Worm (Caenorhabditis elegans) whole organism, young adult: ENCODE results near the gene F21C10.19.

Experiments used
- B0336.3 ChIP-seq: fragments of 200-800 bp; sonication (Bioruptor generic); IDR thresholded peaks from 2 replicates; pipeline ENCODE4 v1.3.6; 2022; ENCODE audit warnings: missing genetic modification characterization, missing compliant biosample characterization
- C06A6.2 ChIP-seq: fragments of 200-800 bp; sonication (Bioruptor generic); conservative IDR thresholded peaks from 2 replicates; pipeline ENCODE4 v1.3.6; 2022; ENCODE audit warnings: missing genetic modification characterization, missing compliant biosample characterization
- F23B12.7 ChIP-seq: sonication (generic microtip); optimal IDR thresholded peaks from 2 replicates; lab custom pipeline; 2017; ENCODE audit warnings: missing genetic modification characterization, mild to moderate bottlenecking, missing compliant biosample characterization, antibody characterized with exemption, moderate library complexity; ENCODE audit not compliant: insufficient read depth
- F57A8.1 ChIP-seq: fragments of 200-800 bp; sonication (Bioruptor generic); optimal IDR thresholded peaks from 2 replicates; lab custom pipeline; 2018; ENCODE audit warnings: mild to moderate bottlenecking, missing genetic modification characterization, moderate library complexity, missing compliant biosample characterization
- K11D2.4 ChIP-seq: fragments of 200-800 bp; sonication (Bioruptor generic); IDR thresholded peaks from 2 replicates; pipeline ENCODE4 v1.3.6; 2022; ENCODE audit warnings: missing genetic modification reagents, missing genetic modification characterization, missing compliant biosample characterization
- T26A5.8 ChIP-seq: sonication (generic microtip); optimal IDR thresholded peaks from 2 replicates; lab custom pipeline; 2016; ENCODE audit warnings: missing genetic modification characterization, missing compliant biosample characterization
- Y53G8AR.9 ChIP-seq: fragments of 200-800 bp; sonication (Bioruptor generic); conservative IDR thresholded peaks from 2 replicates; pipeline ENCODE4 v1.3.6; 2022; ENCODE audit warnings: missing genetic modification reagents, missing genetic modification characterization, missing compliant biosample characterization
- Y79H2A.3 ChIP-seq: fragments of 200-800 bp; sonication (Bioruptor generic); conservative IDR thresholded peaks from 2 replicates; pipeline ENCODE4 v1.3.6; 2022; ENCODE audit warnings: missing genetic modification reagents, missing genetic modification characterization, missing compliant biosample characterization
- ama-1 ChIP-seq, 3 experiments: fragments of 150-350 bp in 1 of 3; sonication (generic microtip) in 2 of 3; optimal IDR thresholded peaks; 2 replicates each; lab custom pipeline; 2014 to 2018; ENCODE audit warnings: missing biosample characterization in 2 of 3, missing genetic modification characterization in 2 of 3, missing genetic modification reagents in 2 of 3
- aptf-2 ChIP-seq: fragments of 200-800 bp; sonication (Bioruptor generic); conservative IDR thresholded peaks from 2 replicates; pipeline ENCODE4 v1.3.6; 2022; ENCODE audit warnings: missing genetic modification reagents, missing genetic modification characterization, missing compliant biosample characterization
- aptf-3 ChIP-seq: fragments of 200-800 bp; sonication (Bioruptor generic); IDR thresholded peaks from 2 replicates; pipeline ENCODE4 v1.3.6; 2022; ENCODE audit warnings: missing genetic modification characterization, missing compliant biosample characterization
- cebp-1 ChIP-seq, 2 experiments: fragments of 200-800 bp in 1 of 2; sonication (Bioruptor generic) in 1 of 2; sonication (generic microtip) in 1 of 2; IDR thresholded peaks in 1 of 2; optimal IDR thresholded peaks in 1 of 2; 2 replicates each; pipeline versions ENCODE4 v1.3.6 to Lab custom; 2017 to 2022; ENCODE audit warnings: missing compliant biosample characterization in 2 of 2, missing genetic modification characterization in 2 of 2, mild to moderate bottlenecking in 1 of 2, missing genetic modification reagents in 1 of 2, moderate library complexity in 1 of 2
- ceh-79 ChIP-seq: sonication (generic microtip); optimal IDR thresholded peaks from 2 replicates; lab custom pipeline; 2017; ENCODE audit warnings: mild to moderate bottlenecking, missing genetic modification characterization, missing compliant biosample characterization
- ceh-91 ChIP-seq: fragments of 200-800 bp; sonication (Bioruptor generic); IDR thresholded peaks from 2 replicates; pipeline ENCODE4 v1.3.6; 2022; ENCODE audit warnings: missing genetic modification reagents, missing genetic modification characterization, missing compliant biosample characterization
- ekl-4 ChIP-seq: fragments of 200-800 bp; sonication (Bioruptor generic); IDR thresholded peaks from 2 replicates; pipeline ENCODE4 v1.3.6; 2022; ENCODE audit warnings: missing genetic modification reagents, missing genetic modification characterization, missing compliant biosample characterization
- hlh-12 ChIP-seq: sonication (generic microtip); optimal IDR thresholded peaks from 2 replicates; lab custom pipeline; 2016; ENCODE audit warnings: missing genetic modification characterization, missing compliant biosample characterization
- hrde-1 ChIP-seq: sonication (generic microtip); optimal IDR thresholded peaks from 2 replicates; lab custom pipeline; 2016; ENCODE audit warnings: missing genetic modification characterization, mild to moderate bottlenecking, missing compliant biosample characterization, moderate library complexity, missing genotype, missing genetic modification reagents, borderline replicate concordance
- hsf-1 ChIP-seq: fragments of 200-800 bp; sonication (Bioruptor generic); IDR thresholded peaks from 2 replicates; pipeline ENCODE4 v1.3.6; 2022; ENCODE audit warnings: missing genetic modification reagents, missing genetic modification characterization, missing compliant biosample characterization
- let-607 ChIP-seq, 2 experiments: fragments of 200-800 bp in 1 of 2; sonication (Bioruptor generic) in 1 of 2; sonication (generic microtip) in 1 of 2; optimal IDR thresholded peaks; 2 replicates each; lab custom pipeline; 2016 to 2018; ENCODE audit warnings: mild to moderate bottlenecking in 2 of 2, missing compliant biosample characterization in 2 of 2, missing genetic modification characterization in 2 of 2, moderate library complexity in 2 of 2, missing genotype in 1 of 2
- lin-35 ChIP-seq, 3 experiments: fragments of 150-350 bp in 2 of 3; sonication (generic microtip) in 1 of 3; optimal IDR thresholded peaks; 2 replicates each; lab custom pipeline; 2014 to 2018; ENCODE audit warnings: missing biosample characterization in 3 of 3, missing genetic modification characterization in 3 of 3, missing genetic modification reagents in 3 of 3
- lin-54 ChIP-seq: fragments of 200-800 bp; sonication (Bioruptor generic); optimal IDR thresholded peaks from 2 replicates; lab custom pipeline; 2018; ENCODE audit warnings: mild to moderate bottlenecking, missing genetic modification characterization, missing compliant biosample characterization
- madf-10 ChIP-seq: sonication (generic microtip); optimal IDR thresholded peaks from 2 replicates; lab custom pipeline; 2016; ENCODE audit warnings: mild to moderate bottlenecking, missing genetic modification characterization, missing compliant biosample characterization
- mcd-1 ChIP-seq: fragments of 200-800 bp; sonication (Bioruptor generic); IDR thresholded peaks from 2 replicates; pipeline ENCODE4 v1.3.6; 2022; ENCODE audit warnings: missing genetic modification reagents, missing genetic modification characterization, missing compliant biosample characterization
- mel-28 ChIP-seq: sonication (generic microtip); optimal IDR thresholded peaks from 2 replicates; lab custom pipeline; 2016; ENCODE audit warnings: borderline replicate concordance, mild to moderate bottlenecking, missing genetic modification characterization, missing compliant biosample characterization
- nfya-1 ChIP-seq: sonication (generic microtip); optimal IDR thresholded peaks from 2 replicates; lab custom pipeline; 2017; ENCODE audit warnings: antibody characterized with exemption, missing compliant biosample characterization, missing genetic modification characterization, borderline replicate concordance; ENCODE audit not compliant: insufficient read depth
- nfya-2 ChIP-seq: fragments of 200-800 bp; sonication (Bioruptor generic); IDR thresholded peaks from 2 replicates; pipeline ENCODE4 v1.3.6; 2022; ENCODE audit warnings: missing genetic modification reagents, missing genetic modification characterization, missing compliant biosample characterization
- nfyb-1 ChIP-seq: fragments of 200-800 bp; sonication (Bioruptor generic); IDR thresholded peaks from 2 replicates; pipeline ENCODE4 v1.3.6; 2022; ENCODE audit warnings: missing genetic modification reagents, missing genetic modification characterization, missing compliant biosample characterization
- nhr-120 ChIP-seq: fragments of 200-800 bp; sonication (Bioruptor generic); IDR thresholded peaks from 2 replicates; pipeline ENCODE4 v1.3.6; 2022; ENCODE audit warnings: missing genetic modification characterization, missing compliant biosample characterization
- nhr-80 ChIP-seq: sonication (generic microtip); optimal IDR thresholded peaks from 2 replicates; lab custom pipeline; 2016; ENCODE audit warnings: missing genetic modification characterization, missing compliant biosample characterization
- pha-4 ChIP-seq: fragments of 150-350 bp; sonication (generic microtip); optimal IDR thresholded peaks from 2 replicates; lab custom pipeline; 2014; ENCODE audit warnings: missing biosample characterization, missing genetic modification reagents, missing genetic modification characterization
- rcor-1 ChIP-seq: fragments of 200-800 bp; sonication (Bioruptor generic); IDR thresholded peaks from 2 replicates; pipeline ENCODE4 v1.3.6; 2022; ENCODE audit warnings: missing genetic modification reagents, missing genetic modification characterization, missing compliant biosample characterization
- rpc-1 ChIP-seq, 2 experiments: fragments of 150-350 bp in 1 of 2; sonication (generic microtip) in 1 of 2; optimal IDR thresholded peaks; 2 replicates each; lab custom pipeline; 2014 to 2018; ENCODE audit warnings: missing biosample characterization in 1 of 2, missing genetic modification characterization in 1 of 2, missing genetic modification reagents in 1 of 2, missing genotype in 1 of 2
- sea-2 ChIP-seq: fragments of 200-800 bp; sonication (Bioruptor generic); IDR thresholded peaks from 2 replicates; pipeline ENCODE4 v1.3.6; 2022; ENCODE audit warnings: missing genetic modification characterization, missing compliant biosample characterization
- tbp1 ChIP-seq: fragments of 200-800 bp; sonication (Bioruptor generic); optimal IDR thresholded peaks from 2 replicates; lab custom pipeline; 2018; ENCODE audit warnings: mild to moderate bottlenecking, missing genetic modification characterization, missing compliant biosample characterization
- tlf-1 ChIP-seq: fragments of 200-800 bp; sonication (Bioruptor generic); optimal IDR thresholded peaks from 2 replicates; lab custom pipeline; 2018; ENCODE audit warnings: mild to moderate bottlenecking, missing genetic modification characterization, missing compliant biosample characterization

The F21C10.19 gene

DNA sequence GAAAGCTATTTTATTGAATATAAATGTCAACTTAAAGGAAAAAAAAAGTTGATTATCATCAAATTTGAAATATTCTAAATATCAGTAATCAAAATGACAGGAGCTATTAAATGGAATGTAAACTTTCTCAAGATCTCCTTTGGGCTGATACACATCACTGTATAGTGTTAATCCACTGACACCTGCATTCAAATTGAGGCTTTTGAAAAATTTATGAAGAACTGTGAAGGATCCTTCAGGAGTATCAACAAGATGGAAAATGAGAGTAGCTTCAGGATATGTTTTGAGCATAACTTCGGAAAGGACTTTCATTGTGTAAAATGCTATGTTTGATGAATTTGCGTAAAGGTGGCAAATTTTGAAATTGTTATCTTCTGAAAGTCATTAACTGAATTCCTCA lies 33.7 kb upstream of the F21C10.19 start:
- TF ChIP-seq C06A6.2 (0 out of 2 replicates have a peak, but pooled peaks have one; percentile 11), nhr-120 (GFP tag; lab: Robert Waterston, UW) (no peak), ekl-4 (GFP tag; lab: Robert Waterston, UW) (0 out of 2 replicates have a peak, but pooled peaks have one; percentile 27), mel-28 (tag; lab: Kevin White, UChicago) (no peak), nfya-2 (GFP tag; lab: Robert Waterston, UW) (no peak), lin-54 (GFP tag; lab: Kevin White, UChicago) (no peak), F23B12.7 (tag; lab: Kevin White, UChicago) (no peak), rcor-1 (no peak), hsf-1 (GFP tag; lab: Robert Waterston, UW) (peak; percentile 20; the same call in 1 of the 2 replicates), sea-2 (GFP tag; lab: Robert Waterston, UW) (no peak), aptf-2 (GFP tag; lab: Robert Waterston, UW) (no peak), ama-1 (optimal IDR thresholded peaks at IDR 0.05; lab: Kevin White, UChicago) (peak; percentile 38), ama-1 (GFP tag; optimal IDR thresholded peaks at IDR 0.05; lab: Kevin White, UChicago) (no peak), rpc-1 (optimal IDR thresholded peaks at IDR 0.05; lab: Kevin White, UChicago) (no peak), rpc-1 (tag; optimal IDR thresholded peaks at IDR 0.05; lab: Kevin White, UChicago) (no peak), tbp1 (GFP tag; lab: Kevin White, UChicago) (peak; percentile 12), pha-4 (peak; percentile 63), nfyb-1 (GFP tag; lab: Robert Waterston, UW) (peak; percentile 28; the same call in 1 of the 2 replicates), tlf-1 (GFP tag; lab: Kevin White, UChicago) (peak; percentile 14), Y79H2A.3 (GFP tag; lab: Robert Waterston, UW) (0 out of 2 replicates have a peak, but pooled peaks have one; percentile 35), Y53G8AR.9 (GFP tag; lab: Robert Waterston, UW) (peak; percentile 38; the same call in 1 of the 2 replicates), lin-35 (GFP tag; optimal IDR thresholded peaks at IDR 0.05; lab: Kevin White, UChicago) (no peak), cebp-1 (GFP tag; IDR thresholded peaks at IDR 0.05; lab: Robert Waterston, UW) (no peak), cebp-1 (tag; optimal IDR thresholded peaks at IDR 0.05; lab: Kevin White, UChicago) (peak; percentile 57), B0336.3 (GFP tag; lab: Robert Waterston, UW) (peak; percentile 27; the same call in 1 of the 2 replicates)

DNA sequence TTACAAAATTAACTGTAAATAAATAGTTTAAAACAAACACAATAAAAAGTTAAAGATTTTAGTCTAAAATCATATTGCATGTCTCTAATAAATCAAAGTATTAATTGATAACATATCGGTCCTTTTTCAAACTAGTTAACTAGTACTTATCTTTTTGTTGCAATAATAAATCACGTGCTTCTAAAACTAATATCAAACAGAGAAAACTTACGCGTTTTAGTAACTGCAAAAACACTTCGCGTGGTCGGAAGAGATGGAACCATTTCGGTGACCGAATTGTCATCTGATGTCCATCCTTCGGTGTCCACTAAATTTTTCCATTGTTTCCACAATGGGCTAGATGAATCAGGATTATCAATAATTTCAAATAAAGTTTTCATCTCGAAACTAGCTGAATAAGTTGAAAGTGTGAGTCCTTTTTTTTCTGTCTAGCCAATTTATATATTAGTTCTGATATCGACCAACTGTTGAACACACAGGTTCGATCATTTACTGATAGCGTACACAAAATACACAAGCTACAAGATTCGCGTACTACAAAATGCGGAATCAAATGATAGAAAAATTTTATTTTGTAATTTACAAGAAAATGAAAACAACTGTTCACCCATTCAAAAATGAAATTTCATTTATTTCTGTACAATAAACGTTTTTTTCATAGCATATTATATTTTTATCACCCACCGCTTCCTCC lies 32.4 kb upstream of the F21C10.19 start, which contains the start of gene F21C10.9:
Gene F21C10.9 (minus strand): TSS at position 417 of the 694 bp plus-strand sequence.
- TF ChIP-seq ceh-79 (tag; lab: Kevin White, UChicago) (no peak), hlh-12 (no peak), aptf-2 (GFP tag; lab: Robert Waterston, UW) (no peak), ceh-91 (GFP tag; lab: Robert Waterston, UW) (no peak), T26A5.8 (tag; lab: Kevin White, UChicago) (no peak), K11D2.4 (GFP tag; lab: Robert Waterston, UW) (no peak), let-607 (tag; optimal IDR thresholded peaks at IDR 0.05; lab: Kevin White, UChicago) (no peak), nhr-120 (GFP tag; lab: Robert Waterston, UW) (no peak), madf-10 (no peak), mcd-1 (GFP tag; lab: Robert Waterston, UW) (no peak), Y53G8AR.9 (GFP tag; lab: Robert Waterston, UW) (no peak), hsf-1 (GFP tag; lab: Robert Waterston, UW) (no peak), nfya-1 (tag; lab: Kevin White, UChicago) (no peak), F57A8.1 (GFP tag; lab: Kevin White, UChicago) (no peak), nhr-80 (tag; lab: Kevin White, UChicago) (no peak), B0336.3 (GFP tag; lab: Robert Waterston, UW) (no peak), aptf-3 (GFP tag; lab: Robert Waterston, UW) (no peak), hrde-1 (tag; lab: Kevin White, UChicago) (no peak), cebp-1 (GFP tag; IDR thresholded peaks at IDR 0.05; lab: Robert Waterston, UW) (no peak), cebp-1 (tag; optimal IDR thresholded peaks at IDR 0.05; lab: Kevin White, UChicago) (no peak)
